Worm (Caenorhabditis elegans): ENCODE data around the gene cls-2.
"Not testable (repeated sequence)": the region's sequence is repeated elsewhere in the genome, so short reads cannot be mapped to it uniquely, and the experiment has no call there.

DNA sequence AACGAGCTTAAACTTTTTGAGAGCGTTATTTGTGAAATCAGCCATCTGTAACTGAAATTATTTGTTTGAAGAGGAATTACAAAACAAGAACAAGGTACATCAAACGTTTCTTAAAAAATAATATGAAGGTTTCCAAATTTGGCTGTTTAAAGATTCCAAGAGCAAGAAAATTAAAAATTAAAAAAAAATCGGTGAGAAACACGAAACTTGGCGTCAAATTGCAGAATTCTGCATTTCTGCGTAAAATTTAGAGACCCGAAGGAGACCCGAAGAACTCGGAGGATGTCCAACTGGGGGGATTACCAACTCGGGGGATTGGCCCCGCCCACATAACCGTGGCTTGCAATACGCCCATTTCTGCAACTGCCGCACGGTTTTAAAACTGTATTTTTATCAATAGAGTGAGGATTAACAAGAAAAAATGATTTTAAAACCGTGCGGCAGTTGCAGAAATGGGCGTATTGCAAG lies 48.9 kb upstream of the cls-2 start, which contains the start of gene rab-6.1:
- TF ChIP-seq him-1, W03F9.2 (tag; optimal IDR thresholded peaks at IDR 0.05): not testable (repeated sequence)

All from whole organism, L4/young adult.